Fruit fly (Drosophila melanogaster): ENCODE measurements around the gene comm2.

DNA sequence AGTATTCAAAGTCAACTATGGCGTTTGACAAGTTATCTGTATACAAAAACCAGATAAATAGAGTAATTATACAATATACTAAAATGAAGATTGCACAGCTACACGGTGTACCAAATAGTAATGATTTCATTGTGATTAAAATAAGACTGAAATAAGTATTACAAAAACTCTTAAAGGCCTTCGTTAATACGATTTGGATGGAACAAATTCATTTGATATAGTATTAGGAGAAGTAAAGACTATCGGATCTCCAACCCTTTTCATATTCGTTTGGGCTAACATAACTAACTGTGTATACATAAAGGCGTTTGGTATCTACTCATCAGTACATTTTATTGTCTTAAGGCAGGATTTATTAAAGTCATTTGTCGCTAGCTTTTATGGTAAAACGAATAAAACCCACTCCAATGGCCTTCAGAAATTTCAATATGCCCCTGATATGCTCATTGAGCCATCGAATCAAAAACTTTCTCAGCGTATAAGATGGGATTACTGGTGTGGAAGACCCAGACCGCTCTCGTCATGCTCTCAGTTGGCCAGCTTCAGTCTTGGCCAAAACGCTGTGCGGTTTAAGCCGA, 16.2 kb downstream of the comm2 start, which contains the start of the genes CG7579 and Pgant8:
- TF ChIP-seq Myc (optimal IDR thresholded peaks at IDR 0.05): no peak
- TF ChIP-seq h (optimal IDR thresholded peaks at IDR 0.05): no peak
- TF ChIP-seq psq (optimal IDR thresholded peaks at IDR 0.05): no peak
- TF ChIP-seq ttk (optimal IDR thresholded peaks at IDR 0.05): no peak
